Worm (Caenorhabditis elegans) whole organism, L1 larva: ENCODE measurements around the gene pnn-1.
A peak's percentile ranks its signal among the peaks of the same experiment; 100 is the strongest.

ENCODE experiments used
- C16A3.4 ChIP-seq: fragments of 150-350 bp; optimal IDR thresholded peaks from 2 replicates; lab custom pipeline; 2014; ENCODE audit warnings: missing biosample characterization, missing genetic modification characterization
- C34B4.2 ChIP-seq: sonication (generic microtip); optimal IDR thresholded peaks from 2 replicates; lab custom pipeline; 2017; ENCODE audit warnings: mild to moderate bottlenecking, missing genetic modification characterization, missing compliant biosample characterization
- alr-1 ChIP-seq: fragments of 200-800 bp; sonication (Bioruptor generic); optimal IDR thresholded peaks from 2 replicates; lab custom pipeline; 2018; ENCODE audit warnings: borderline replicate concordance, mild to moderate bottlenecking, missing genetic modification characterization, missing compliant biosample characterization
- blmp-1 ChIP-seq: fragments of 150-350 bp; optimal IDR thresholded peaks from 2 replicates; lab custom pipeline; 2014; ENCODE audit warnings: missing biosample characterization, missing genetic modification characterization
- ceh-63 ChIP-seq: fragments of 200-800 bp; sonication (Bioruptor generic); optimal IDR thresholded peaks from 2 replicates; lab custom pipeline; 2018; ENCODE audit warnings: mild to moderate bottlenecking, missing genetic modification characterization, missing compliant biosample characterization
- ceh-8 ChIP-seq: fragments of 200-800 bp; sonication (Bioruptor generic); optimal IDR thresholded peaks from 2 replicates; lab custom pipeline; 2018; ENCODE audit warnings: mild to moderate bottlenecking, missing genetic modification characterization, moderate library complexity, missing compliant biosample characterization
- ceh-82 ChIP-seq, 3 experiments: fragments of 150-350 bp in 1 of 3; sonication (generic microtip) in 2 of 3; optimal IDR thresholded peaks; 2 replicates each; lab custom pipeline; 2014 to 2017; ENCODE audit warnings: missing biosample characterization in 3 of 3, missing genetic modification characterization in 3 of 3
- dpl-1 ChIP-seq, 3 experiments: fragments of 150-350 bp in 2 of 3; sonication (generic microtip) in 1 of 3; optimal IDR thresholded peaks; 2 replicates each; lab custom pipeline; 2014 to 2017; ENCODE audit warnings: missing biosample characterization in 3 of 3, missing genetic modification characterization in 3 of 3, missing genetic modification reagents in 3 of 3
- efl-1 ChIP-seq, 4 experiments: fragments of 150-350 bp; optimal IDR thresholded peaks in 3 of 4; peaks in 1 of 4; 1 replicate in 1 of 4; 2 replicates in 3 of 4; lab custom pipeline; 2014; ENCODE audit warnings: missing biosample characterization in 2 of 4, missing genetic modification characterization in 2 of 4, missing genetic modification reagents in 2 of 4
- elt-3 ChIP-seq, 6 experiments: fragments of 150-350 bp in 1 of 6; sonication (generic microtip); optimal IDR thresholded peaks; 2 replicates each; lab custom pipeline; 2017 to 2018; ENCODE audit warnings: missing biosample characterization in 6 of 6, missing genetic modification characterization in 6 of 6, inconsistent platforms in 1 of 6
- fkh-10 ChIP-seq: sonication (generic microtip); optimal IDR thresholded peaks from 2 replicates; lab custom pipeline; 2017; ENCODE audit warnings: missing biosample characterization, missing genetic modification reagents, missing genetic modification characterization
- fkh-4 ChIP-seq: sonication (generic microtip); optimal IDR thresholded peaks from 2 replicates; lab custom pipeline; 2016; ENCODE audit warnings: missing compliant biosample characterization, missing genetic modification characterization, borderline replicate concordance
- fos-1 ChIP-seq: fragments of 150-350 bp; optimal IDR thresholded peaks from 2 replicates; lab custom pipeline; 2014; ENCODE audit warnings: missing biosample characterization, missing genetic modification characterization
- hlh-17 ChIP-seq: fragments of 200-800 bp; sonication (Bioruptor generic); optimal IDR thresholded peaks from 2 replicates; lab custom pipeline; 2018; ENCODE audit warnings: missing genetic modification characterization, mild to moderate bottlenecking, missing compliant biosample characterization, moderate library complexity, borderline replicate concordance
- hpl-2 ChIP-seq: fragments of 150-350 bp; optimal IDR thresholded peaks from 2 replicates; lab custom pipeline; 2014; ENCODE audit warnings: missing biosample characterization, missing genetic modification reagents, missing genetic modification characterization
- isw-1 ChIP-seq: fragments of 200-800 bp; sonication (Bioruptor generic); IDR thresholded peaks from 2 replicates; pipeline ENCODE4 v1.3.6; 2022; ENCODE audit warnings: missing genetic modification characterization, missing compliant biosample characterization
- lin-13 ChIP-seq: fragments of 150-350 bp; optimal IDR thresholded peaks from 2 replicates; lab custom pipeline; 2014; ENCODE audit warnings: missing biosample characterization, missing genetic modification reagents, missing genetic modification characterization
- lin-14 ChIP-seq: fragments of 200-800 bp; sonication (Bioruptor generic); optimal IDR thresholded peaks from 2 replicates; lab custom pipeline; 2018; ENCODE audit warnings: mild to moderate bottlenecking, missing genetic modification characterization, moderate library complexity, missing compliant biosample characterization
- lin-15B ChIP-seq: fragments of 150-350 bp; sonication (generic microtip); optimal IDR thresholded peaks from 3 replicates; lab custom pipeline; 2014; ENCODE audit warnings: missing biosample characterization, missing genetic modification characterization
- lin-35 ChIP-seq, 2 experiments: fragments of 150-350 bp; optimal IDR thresholded peaks; 2 replicates each; lab custom pipeline; 2014; ENCODE audit warnings: missing biosample characterization in 2 of 2, missing genetic modification characterization in 2 of 2, missing genetic modification reagents in 2 of 2
- lir-3 ChIP-seq: sonication (generic microtip); optimal IDR thresholded peaks from 2 replicates; lab custom pipeline; 2016; ENCODE audit warnings: mild to moderate bottlenecking, missing genetic modification characterization, moderate library complexity, missing compliant biosample characterization; ENCODE audit not compliant: poor library complexity
- lsy-2 ChIP-seq, 2 experiments: fragments of 150-350 bp; optimal IDR thresholded peaks; 2 replicates each; lab custom pipeline; 2014; ENCODE audit warnings: missing biosample characterization in 2 of 2, missing genetic modification characterization in 2 of 2
- mdl-1 ChIP-seq, 2 experiments: fragments of 150-350 bp; optimal IDR thresholded peaks; 2 replicates each; lab custom pipeline; 2014 to 2017; ENCODE audit warnings: missing biosample characterization in 2 of 2, missing genetic modification characterization in 2 of 2, inconsistent platforms in 1 of 2
- nhr-11 ChIP-seq: fragments of 150-350 bp; optimal IDR thresholded peaks from 2 replicates; lab custom pipeline; 2014; ENCODE audit warnings: missing biosample characterization, missing genetic modification characterization
- nhr-19 ChIP-seq: fragments of 200-800 bp; sonication (Bioruptor generic); conservative IDR thresholded peaks from 2 replicates; pipeline ENCODE4 v1.3.6; 2022; ENCODE audit warnings: missing genetic modification characterization, missing compliant biosample characterization
- nhr-237 ChIP-seq: fragments of 150-350 bp; optimal IDR thresholded peaks from 2 replicates; lab custom pipeline; 2014; ENCODE audit warnings: missing biosample characterization, missing genetic modification characterization
- nhr-28 ChIP-seq: fragments of 150-350 bp; optimal IDR thresholded peaks from 2 replicates; lab custom pipeline; 2014; ENCODE audit warnings: missing biosample characterization, missing genetic modification characterization
- nhr-47 ChIP-seq: sonication (generic microtip); optimal IDR thresholded peaks from 2 replicates; lab custom pipeline; 2016; ENCODE audit warnings: mild to moderate bottlenecking, missing genetic modification characterization, moderate library complexity, missing compliant biosample characterization
- nhr-71 ChIP-seq: sonication (generic microtip); optimal IDR thresholded peaks from 2 replicates; lab custom pipeline; 2016; ENCODE audit warnings: mild to moderate bottlenecking, missing genetic modification characterization, moderate library complexity, missing compliant biosample characterization
- nhr-84 ChIP-seq: sonication (generic microtip); optimal IDR thresholded peaks from 2 replicates; lab custom pipeline; 2017; ENCODE audit warnings: missing biosample characterization, missing genetic modification characterization
- pax-3 ChIP-seq: fragments of 200-800 bp; sonication (Bioruptor generic); optimal IDR thresholded peaks from 2 replicates; lab custom pipeline; 2018; ENCODE audit warnings: mild to moderate bottlenecking, missing genetic modification characterization, moderate library complexity, missing compliant biosample characterization
- rnt-1 ChIP-seq: sonication (generic microtip); optimal IDR thresholded peaks from 2 replicates; lab custom pipeline; 2016; ENCODE audit warnings: mild to moderate bottlenecking, missing genetic modification characterization, moderate library complexity, missing compliant biosample characterization
- skn-1 ChIP-seq: fragments of 150-350 bp; optimal IDR thresholded peaks from 2 replicates; lab custom pipeline; 2014; ENCODE audit warnings: missing biosample characterization, missing genetic modification characterization
- snu-23 ChIP-seq: sonication (generic microtip); optimal IDR thresholded peaks from 2 replicates; lab custom pipeline; 2016; ENCODE audit warnings: missing genetic modification characterization, missing compliant biosample characterization
- sox-4 ChIP-seq: sonication (generic microtip); optimal IDR thresholded peaks from 2 replicates; lab custom pipeline; 2016; ENCODE audit warnings: missing genetic modification characterization, missing compliant biosample characterization
- swsn-7 ChIP-seq: sonication (generic microtip); optimal IDR thresholded peaks from 2 replicates; lab custom pipeline; 2016; ENCODE audit warnings: missing genetic modification characterization, missing compliant biosample characterization
- unc-130 ChIP-seq: fragments of 150-350 bp; optimal IDR thresholded peaks from 2 replicates; lab custom pipeline; 2017; ENCODE audit warnings: missing biosample characterization, missing genetic modification characterization, inconsistent platforms
- unc-62 ChIP-seq: fragments of 150-350 bp; optimal IDR thresholded peaks from 2 replicates; lab custom pipeline; 2014; ENCODE audit warnings: missing biosample characterization, missing genetic modification reagents, missing genetic modification characterization
- vab-15 ChIP-seq: sonication (generic microtip); optimal IDR thresholded peaks from 2 replicates; lab custom pipeline; 2017; ENCODE audit warnings: missing genotype, mild to moderate bottlenecking, missing genetic modification characterization, missing compliant biosample characterization
- xbp-1 ChIP-seq: sonication (generic microtip); optimal IDR thresholded peaks from 2 replicates; lab custom pipeline; 2016; ENCODE audit warnings: missing genetic modification characterization, missing compliant biosample characterization
- zip-4 ChIP-seq: fragments of 200-800 bp; sonication (Bioruptor generic); optimal IDR thresholded peaks from 2 replicates; lab custom pipeline; 2018; ENCODE audit warnings: mild to moderate bottlenecking, missing genetic modification characterization, moderate library complexity, missing compliant biosample characterization
- ztf-11 ChIP-seq, 2 experiments: sonication (generic microtip); optimal IDR thresholded peaks; 2 replicates each; lab custom pipeline; 2016 to 2017; ENCODE audit warnings: missing genetic modification characterization in 2 of 2, missing biosample characterization in 1 of 2, missing compliant biosample characterization in 1 of 2
- ztf-4 ChIP-seq: fragments of 150-350 bp; optimal IDR thresholded peaks from 2 replicates; lab custom pipeline; 2014; ENCODE audit warnings: missing biosample characterization, missing genetic modification characterization

Gene pnn-1

DNA sequence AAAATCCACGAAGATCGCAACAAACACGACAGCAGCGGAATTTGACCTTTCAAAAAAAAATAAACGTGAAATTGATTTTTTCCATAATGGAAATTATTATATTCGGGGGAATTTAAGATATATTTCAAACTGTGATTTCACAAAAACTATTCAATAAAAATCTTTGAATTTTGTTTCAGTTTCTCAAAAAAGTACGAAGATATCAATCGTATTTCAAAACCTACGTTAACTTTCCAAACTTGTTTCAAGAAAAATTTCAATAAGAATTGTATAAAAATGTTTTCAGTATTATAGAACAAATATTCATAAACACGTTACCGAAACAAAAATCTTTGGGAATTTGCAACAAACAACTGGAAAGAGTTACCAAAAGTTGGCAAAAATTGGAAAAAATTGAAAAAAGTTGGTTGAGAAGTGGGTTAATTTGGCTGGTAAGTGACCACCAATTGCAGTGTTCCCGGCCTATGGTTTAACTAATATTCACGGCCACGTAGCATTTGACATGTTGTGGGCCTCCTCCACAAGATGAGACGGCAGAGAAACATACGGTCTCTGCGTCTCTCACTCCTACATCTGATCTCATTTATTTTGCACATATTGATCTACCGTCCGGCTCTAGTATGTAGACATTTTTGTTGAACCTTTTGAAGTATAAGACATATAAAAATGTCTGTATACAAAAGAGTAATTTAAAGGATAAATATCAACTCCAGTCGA, 19.9 kb upstream of the pnn-1 start, which contains the start of the genes T16G1.9 and T16G1.18 (continued):
- TF ChIP-seq skn-1 (tag; lab: Kevin White, UChicago), result no peak
- no peak for TF ChIP-seq nhr-237 (tag; lab: Kevin White, UChicago)
- no peak for TF ChIP-seq zip-4
- no peak for TF ChIP-seq ztf-4 (tag; lab: Kevin White, UChicago)
- no peak for TF ChIP-seq isw-1 (GFP tag; lab: Robert Waterston, UW)
- TF ChIP-seq nhr-28 (tag; lab: Kevin White, UChicago), result no peak
- TF ChIP-seq pax-3 (tag; lab: Kevin White, UChicago), result no peak
- TF ChIP-seq lin-13, result peak; percentile 22
- no peak for TF ChIP-seq lir-3
- no peak for TF ChIP-seq nhr-11 (tag; lab: Kevin White, UChicago)
- TF ChIP-seq, all 84 proteins: peak for 22

DNA sequence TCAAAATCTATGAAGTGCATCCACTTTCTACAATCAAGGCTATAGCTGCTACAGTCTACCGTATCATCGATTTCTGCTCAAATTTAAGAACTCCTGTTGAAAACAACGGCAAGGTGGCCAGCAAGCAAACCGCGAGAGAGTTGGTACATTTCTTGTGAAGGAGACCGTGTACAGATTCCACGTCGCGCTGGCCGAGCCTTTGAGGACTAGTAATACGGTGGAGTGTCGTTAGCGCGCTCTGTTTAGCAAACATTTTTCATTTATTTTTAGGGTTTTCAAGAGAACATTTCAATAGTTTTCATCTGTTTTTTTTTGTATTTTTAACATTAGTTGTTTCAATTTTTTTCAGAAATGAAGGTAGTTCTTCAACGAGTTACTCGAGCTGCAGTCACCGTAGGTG, 18.6 kb upstream of the pnn-1 start, which contains the start of gene pqn-68:
pqn-68 (plus strand) TSS at position 350 of the 400 bp plus-strand sequence.
- TF ChIP-seq fos-1 (tag; lab: Kevin White, UChicago), result no peak
- peak; percentile 30 to 41 for TF ChIP-seq efl-1 (optimal IDR thresholded peaks at IDR 0.05; lab: Kevin White, UChicago)
- peak in 1 of 2 experiments; percentile 18 for TF ChIP-seq efl-1 (GFP tag; optimal IDR thresholded peaks at IDR 0.05 in 1 of 2; lab: Kevin White, UChicago)
- no peak for TF ChIP-seq nhr-19 (GFP tag; lab: Robert Waterston, UW)
- TF ChIP-seq C34B4.2 (tag; lab: Kevin White, UChicago), result no peak
- peak in 1 of 3 experiments; percentile 12 for TF ChIP-seq ceh-82 (tag; optimal IDR thresholded peaks at IDR 0.05; lab: Kevin White, UChicago)
- no peak for TF ChIP-seq ceh-8
- peak; percentile 28 for TF ChIP-seq blmp-1 (tag; lab: Kevin White, UChicago)
- no peak for TF ChIP-seq fkh-10 (GFP tag; lab: Kevin White, UChicago)
- TF ChIP-seq C16A3.4 (tag; lab: Kevin White, UChicago), result peak; percentile 2
- no peak for TF ChIP-seq unc-130 (tag; lab: Kevin White, UChicago)
- peak; percentile 33 for TF ChIP-seq xbp-1
- TF ChIP-seq zip-4, result no peak
- peak; percentile 43 for TF ChIP-seq snu-23 (GFP tag; lab: Kevin White, UChicago)
- peak; percentile 30 for TF ChIP-seq nhr-71
- TF ChIP-seq lsy-2 (tag; optimal IDR thresholded peaks at IDR 0.05; lab: Kevin White, UChicago), result peak; percentile 26 to 56
- peak; percentile 33 to 48 for TF ChIP-seq lin-35 (GFP tag; optimal IDR thresholded peaks at IDR 0.05; lab: Kevin White, UChicago)
- TF ChIP-seq hpl-2 (GFP tag; lab: Kevin White, UChicago), result no peak
- TF ChIP-seq lin-15B (tag; lab: Kevin White, UChicago), result no peak
- TF ChIP-seq swsn-7 (tag; lab: Kevin White, UChicago), result peak; percentile 1
- no peak for TF ChIP-seq ztf-11 (tag; optimal IDR thresholded peaks at IDR 0.05; lab: Kevin White, UChicago)
- no peak for TF ChIP-seq nhr-84 (tag; lab: Kevin White, UChicago)
- TF ChIP-seq lin-14, result peak; percentile 32
- no peak for TF ChIP-seq vab-15
- no peak for TF ChIP-seq isw-1 (GFP tag; lab: Robert Waterston, UW)
- TF ChIP-seq unc-62, result no peak
- no peak for TF ChIP-seq sox-4
- TF ChIP-seq ceh-63, result no peak
- no peak for TF ChIP-seq nhr-237 (tag; lab: Kevin White, UChicago)
- TF ChIP-seq rnt-1 (tag; lab: Kevin White, UChicago), result peak; percentile 49
- peak; percentile 15 for TF ChIP-seq nhr-47 (tag; lab: Kevin White, UChicago)
- TF ChIP-seq dpl-1 (GFP tag; optimal IDR thresholded peaks at IDR 0.05; lab: Kevin White, UChicago), result peak in 2 of 3 experiments; percentile 24 to 66

DNA sequence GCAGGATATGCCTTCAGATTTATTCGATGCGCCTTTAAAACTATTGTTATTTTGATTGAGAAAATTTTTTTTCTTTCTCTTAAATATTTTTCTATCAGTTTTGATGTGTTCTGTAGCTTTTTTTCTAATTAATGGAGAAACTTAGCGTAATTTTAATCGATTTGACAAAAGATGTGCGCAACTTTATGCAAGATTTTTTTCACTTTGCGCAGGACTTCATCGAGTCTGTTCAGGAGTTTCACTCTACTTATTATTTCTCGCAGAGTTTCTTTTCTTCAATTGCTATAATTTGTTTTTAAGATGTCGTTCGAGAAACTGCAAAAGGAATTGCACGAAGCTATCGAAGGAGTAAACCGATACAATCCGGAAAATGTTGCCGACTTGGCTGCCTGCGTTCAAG, 17.2 kb upstream of the pnn-1 start, which contains the start of gene eif-3.K:
eif-3.K (plus strand) TSS at position 301 of the 400 bp plus-strand sequence.
- no peak for TF ChIP-seq ceh-82 (tag; optimal IDR thresholded peaks at IDR 0.05; lab: Kevin White, UChicago)
- TF ChIP-seq alr-1 (tag; lab: Kevin White, UChicago), result no peak
- no peak for TF ChIP-seq elt-3 (tag; optimal IDR thresholded peaks at IDR 0.05; lab: Kevin White, UChicago)
- TF ChIP-seq mdl-1 (tag; optimal IDR thresholded peaks at IDR 0.05; lab: Kevin White, UChicago), result no peak
- TF ChIP-seq hlh-17 (GFP tag; lab: Kevin White, UChicago), result no peak
- no peak for TF ChIP-seq fkh-4 (tag; lab: Kevin White, UChicago)
- no peak for TF ChIP-seq ztf-4 (tag; lab: Kevin White, UChicago)
